Fruit fly (Drosophila melanogaster): ENCODE data around the gene rdgA.

The rdgA gene

DNA sequence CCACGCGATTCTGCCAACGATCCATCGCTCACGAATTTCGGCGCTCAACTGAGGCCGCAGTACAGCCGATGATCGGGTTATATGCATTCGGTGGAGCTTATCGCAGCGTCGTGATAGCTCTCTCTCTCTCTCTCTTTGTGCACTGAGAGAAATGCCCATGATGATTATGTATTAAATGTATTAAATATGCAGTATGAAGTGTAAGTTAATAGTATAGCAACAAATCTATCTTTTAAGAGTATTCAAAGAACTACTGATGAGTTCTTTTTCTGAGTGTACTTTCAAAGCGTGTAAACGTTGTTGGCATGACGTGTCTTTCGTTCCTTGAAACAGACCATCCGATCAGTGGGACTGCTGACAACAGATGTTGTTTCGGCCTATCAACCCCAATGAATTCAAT, 67.3 kb downstream of the rdgA start, which contains the start of gene CG10962 (continued):
- TF ChIP-seq H2.0 (GFP tag; IDR thresholded peaks at IDR 0.05) (peak; percentile 75), CG4707 (GFP tag; optimal IDR thresholded peaks at IDR 0.05) (peak; percentile 13), CG6654 (GFP tag; optimal IDR thresholded peaks at IDR 0.05) (no peak), mld (GFP tag; IDR thresholded peaks at IDR 0.05; ENCODE audit: partially characterized antibody) (no peak), CG4617 (GFP tag; optimal IDR thresholded peaks at IDR 0.05; ENCODE audit: borderline replicate concordance) (no peak), CG7839 (tag; optimal IDR thresholded peaks at IDR 0.05) (peak; percentile 86), Hr39 (optimal IDR thresholded peaks at IDR 0.05) (no peak), CG10565 (GFP tag; optimal IDR thresholded peaks at IDR 0.05) (no peak), Fer1 (GFP tag; optimal IDR thresholded peaks at IDR 0.05) (peak; percentile 50), CG12236 (GFP tag; optimal IDR thresholded peaks at IDR 0.05) (no peak), vfl (GFP tag; optimal IDR thresholded peaks at IDR 0.05) (no peak), mam (GFP tag; optimal IDR thresholded peaks at IDR 0.05) (peak; percentile 71), CG14050 (GFP tag; IDR thresholded peaks at IDR 0.05) (peak; percentile 59), sd (tag; optimal IDR thresholded peaks at IDR 0.05) (no peak), CG43689 (GFP tag; IDR thresholded peaks at IDR 0.05) (peak; percentile 21; the same call in 1 of the 2 replicates), tna (GFP tag; IDR thresholded peaks at IDR 0.05; ENCODE audit: partially characterized antibody) (no peak), jing (GFP tag; optimal IDR thresholded peaks at IDR 0.05) (peak; percentile 31), CG4424 (GFP tag; optimal IDR thresholded peaks at IDR 0.05) (peak; percentile 29), tgo (GFP tag; IDR thresholded peaks at IDR 0.05) (peak; percentile 72), CG11456 (GFP tag; IDR thresholded peaks at IDR 0.05) (peak; percentile 67), dysf (GFP tag; IDR thresholded peaks at IDR 0.05) (peak; percentile 82), sc (optimal IDR thresholded peaks at IDR 0.05) (no peak), sc (GFP tag; optimal IDR thresholded peaks at IDR 0.05) (no peak), tup (GFP tag; optimal IDR thresholded peaks at IDR 0.05) (peak; percentile 1), slbo (GFP tag; IDR thresholded peaks at IDR 0.05) (peak; percentile 83), HLH4C (GFP tag; IDR thresholded peaks at IDR 0.05; ENCODE audit: partially characterized antibody) (no peak), Mad (GFP tag; optimal IDR thresholded peaks at IDR 0.05) (no peak), CG1603 (tag; optimal IDR thresholded peaks at IDR 0.05) (peak; percentile 80), tx (GFP tag; optimal IDR thresholded peaks at IDR 0.05) (no peak), dmrt11E (tag; optimal IDR thresholded peaks at IDR 0.05) (peak; percentile 14), cas (GFP tag; IDR thresholded peaks at IDR 0.05) (peak; percentile 65; the same call in 1 of the 2 replicates), CG30431 (GFP tag; optimal IDR thresholded peaks at IDR 0.05) (no peak), CG17829 (tag; optimal IDR thresholded peaks at IDR 0.05) (peak; percentile 36), da (GFP tag; optimal IDR thresholded peaks at IDR 0.05) (no peak), E2f2 (GFP tag; IDR thresholded peaks at IDR 0.05) (peak; percentile 39; the same call in 1 of the 2 replicates), CG7745 (tag; optimal IDR thresholded peaks at IDR 0.05) (no peak), CG2120 (GFP tag; optimal IDR thresholded peaks at IDR 0.05) (peak; percentile 85), Six4 (GFP tag; optimal IDR thresholded peaks at IDR 0.05) (no peak), MESR4 (GFP tag; optimal IDR thresholded peaks at IDR 0.05) (no peak), CG9609 (GFP tag; optimal IDR thresholded peaks at IDR 0.05) (peak; percentile 43), Max (GFP tag; optimal IDR thresholded peaks at IDR 0.05) (peak; percentile 1), CG31441 (GFP tag; IDR thresholded peaks at IDR 0.05) (peak; percentile 53), Abd-B (GFP tag; optimal IDR thresholded peaks at IDR 0.05) (peak; percentile 60), Nf-YC (tag; optimal IDR thresholded peaks at IDR 0.05) (peak; percentile 32), Neu2 (GFP tag; optimal IDR thresholded peaks at IDR 0.05; ENCODE audit: borderline replicate concordance) (no peak), chinmo (GFP tag; IDR thresholded peaks at IDR 0.05; ENCODE audit: partially characterized antibody) (0 out of 4 replicates have a peak, but pooled peaks have one; percentile 37), CG3847 (GFP tag; IDR thresholded peaks at IDR 0.05) (no peak; the same call in 1 of the 2 replicates), Sry-δ (GFP tag; optimal IDR thresholded peaks at IDR 0.05) (no peak), CG8290 (GFP tag; optimal IDR thresholded peaks at IDR 0.05) (no peak), CG8290 (tag; optimal IDR thresholded peaks at IDR 0.05) (peak in 1 of 2 experiments; percentile 89), sens (GFP tag) (peak; percentile 83), dm (GFP tag; optimal IDR thresholded peaks at IDR 0.05) (peak; percentile 18)

Measured in whole organism, embryonic.